Worm (Caenorhabditis elegans): Measurements from ENCODE around the gene T13C2.7.

The T13C2.7 gene

DNA sequence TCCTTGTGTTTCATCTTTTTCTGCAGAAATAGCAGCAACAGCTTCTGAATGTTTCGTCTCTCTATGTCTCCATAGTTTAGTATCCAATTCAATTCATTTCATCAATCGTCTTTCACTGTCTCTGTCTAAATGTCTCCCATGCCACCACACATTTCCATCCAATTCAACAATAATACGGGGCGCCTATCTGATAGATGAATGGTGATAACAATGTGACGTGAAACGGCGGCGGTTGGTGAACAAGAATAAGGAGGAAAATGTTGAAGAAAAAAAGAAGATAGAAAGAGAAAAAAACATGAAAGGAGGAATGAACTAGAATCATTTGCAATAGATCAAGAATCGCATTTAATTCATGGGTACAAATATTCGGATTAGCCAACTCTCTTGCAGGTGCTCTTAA, 43.1 kb downstream of the T13C2.7 start (continued):
- TF ChIP-seq dsc-1 (tag; optimal IDR thresholded peaks at IDR 0.05) (peak; percentile 3), nhr-20 (tag; optimal IDR thresholded peaks at IDR 0.05) (peak; percentile 81), nhr-12 (tag; optimal IDR thresholded peaks at IDR 0.05) (no peak), hpl-2 (GFP tag; optimal IDR thresholded peaks at IDR 0.05) (no peak), snpc-4 (tag; optimal IDR thresholded peaks at IDR 0.05) (peak; percentile 24), lsy-2 (tag; optimal IDR thresholded peaks at IDR 0.05) (peak; percentile 41 to 70), efl-1 (optimal IDR thresholded peaks at IDR 0.05) (peak; percentile 15 to 23), efl-1 (GFP tag; optimal IDR thresholded peaks at IDR 0.05 in 1 of 2) (no peak), ztf-4 (tag; optimal IDR thresholded peaks at IDR 0.05) (peak; percentile 52), jun-1 (tag; optimal IDR thresholded peaks at IDR 0.05) (peak; percentile 0), lin-14 (GFP tag; optimal IDR thresholded peaks at IDR 0.05) (peak; percentile 94), xbp-1 (tag; optimal IDR thresholded peaks at IDR 0.05) (no peak), mdl-1 (tag; optimal IDR thresholded peaks at IDR 0.05) (peak in 1 of 2 experiments; percentile 44), unc-130 (tag; optimal IDR thresholded peaks at IDR 0.05) (peak; percentile 28), isw-1 (GFP tag; IDR thresholded peaks at IDR 0.05) (no peak), C16A3.4 (tag; optimal IDR thresholded peaks at IDR 0.05) (peak; percentile 41), nhr-11 (tag; optimal IDR thresholded peaks at IDR 0.05) (peak; percentile 14), sup-37 (GFP tag; optimal IDR thresholded peaks at IDR 0.05) (peak; percentile 20), swsn-7 (tag; optimal IDR thresholded peaks at IDR 0.05) (peak; percentile 19), ceh-82 (tag; optimal IDR thresholded peaks at IDR 0.05) (peak in 1 of 3 experiments; percentile 17), lin-39 (tag; optimal IDR thresholded peaks at IDR 0.05) (no peak), snu-23 (GFP tag; optimal IDR thresholded peaks at IDR 0.05) (peak; percentile 69), nhr-85 (tag) (peak; percentile 96), elt-2 (tag; optimal IDR thresholded peaks at IDR 0.05) (peak; percentile 72), ceh-90 (tag; optimal IDR thresholded peaks at IDR 0.05) (no peak), blmp-1 (tag; optimal IDR thresholded peaks at IDR 0.05) (peak; percentile 94), lin-35 (GFP tag; optimal IDR thresholded peaks at IDR 0.05) (peak in 1 of 2 experiments; percentile 40), nhr-237 (tag; optimal IDR thresholded peaks at IDR 0.05) (peak; percentile 4)

DNA sequence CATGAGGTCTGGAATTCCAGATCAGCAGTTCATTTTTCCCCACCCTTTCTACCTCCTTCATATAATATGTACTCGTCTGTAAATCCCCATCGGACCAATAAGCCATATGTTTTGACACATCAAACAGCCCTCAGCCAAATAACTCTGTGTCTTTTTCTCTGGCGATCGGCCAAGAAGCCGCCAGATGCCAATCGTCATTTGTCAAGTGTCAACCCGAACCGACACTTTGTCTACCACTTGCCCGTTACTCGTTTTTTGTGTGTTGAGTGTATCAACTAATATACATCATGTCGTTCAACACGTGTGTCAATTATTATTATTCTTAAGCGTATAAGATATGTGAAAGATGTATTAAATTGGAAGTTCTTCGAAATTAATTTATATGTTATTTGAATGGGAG, 44.0 kb downstream of the T13C2.7 start:
- no peak for TF ChIP-seq efl-1 (optimal IDR thresholded peaks at IDR 0.05)
- TF ChIP-seq efl-1 (GFP tag; optimal IDR thresholded peaks at IDR 0.05 in 1 of 2), result no peak
- no peak for TF ChIP-seq nhr-11 (tag; optimal IDR thresholded peaks at IDR 0.05)
- TF ChIP-seq nhr-12 (tag; optimal IDR thresholded peaks at IDR 0.05), result no peak
- TF ChIP-seq hlh-4 (tag; optimal IDR thresholded peaks at IDR 0.05), result no peak
- peak; percentile 89 for TF ChIP-seq lin-14 (GFP tag; optimal IDR thresholded peaks at IDR 0.05)
- peak; percentile 23 for TF ChIP-seq nhr-20 (tag; optimal IDR thresholded peaks at IDR 0.05)
- TF ChIP-seq Y116A8C.19 (tag; optimal IDR thresholded peaks at IDR 0.05; ENCODE audit: borderline replicate concordance), result no peak
- no peak for TF ChIP-seq egl-13 (tag; optimal IDR thresholded peaks at IDR 0.05)
- TF ChIP-seq snpc-4 (tag; optimal IDR thresholded peaks at IDR 0.05), result no peak
- no peak for TF ChIP-seq fkh-10 (GFP tag; optimal IDR thresholded peaks at IDR 0.05)
- no peak for TF ChIP-seq aly-2 (tag; optimal IDR thresholded peaks at IDR 0.05)
- TF ChIP-seq C04F5.9 (tag; optimal IDR thresholded peaks at IDR 0.05), result no peak
- TF ChIP-seq ama-1 (optimal IDR thresholded peaks at IDR 0.05), result no peak
- peak; percentile 43 for TF ChIP-seq unc-130 (tag; optimal IDR thresholded peaks at IDR 0.05)
- no peak for TF ChIP-seq ceh-82 (tag; optimal IDR thresholded peaks at IDR 0.05)
- TF ChIP-seq jun-1 (tag; optimal IDR thresholded peaks at IDR 0.05), result peak; percentile 1
- no peak for TF ChIP-seq ceh-88 (GFP tag; IDR thresholded peaks at IDR 0.05)
- TF ChIP-seq nhr-19 (GFP tag; conservative IDR thresholded peaks at IDR 0.05), result peak; percentile 39; the same call in 1 of the 2 replicates
- TF ChIP-seq nhr-71 (tag; optimal IDR thresholded peaks at IDR 0.05), result peak; percentile 58
- TF ChIP-seq ets-5 (GFP tag; IDR thresholded peaks at IDR 0.05), result no peak
- no peak for TF ChIP-seq ceh-90 (tag; optimal IDR thresholded peaks at IDR 0.05)
- TF ChIP-seq mep-1 (tag; optimal IDR thresholded peaks at IDR 0.05), result peak; percentile 40
- no peak for TF ChIP-seq ztf-4 (tag; optimal IDR thresholded peaks at IDR 0.05)
- TF ChIP-seq snu-23 (GFP tag; optimal IDR thresholded peaks at IDR 0.05), result peak; percentile 47
- TF ChIP-seq fos-1 (tag; optimal IDR thresholded peaks at IDR 0.05), result no peak
- no peak for TF ChIP-seq tlp-1 (tag; optimal IDR thresholded peaks at IDR 0.05)
- TF ChIP-seq pax-3 (tag; optimal IDR thresholded peaks at IDR 0.05), result no peak
- no peak for TF ChIP-seq ces-1 (GFP tag; optimal IDR thresholded peaks at IDR 0.05)
- no peak for TF ChIP-seq unc-30 (tag; optimal IDR thresholded peaks at IDR 0.05)
- TF ChIP-seq F16B12.6 (tag; optimal IDR thresholded peaks at IDR 0.05), result no peak
- no peak for TF ChIP-seq elt-3 (tag; optimal IDR thresholded peaks at IDR 0.05)
- no peak for TF ChIP-seq nhr-28 (tag; optimal IDR thresholded peaks at IDR 0.05)
- peak; percentile 19 to 45 for TF ChIP-seq lsy-2 (tag; optimal IDR thresholded peaks at IDR 0.05)
- TF ChIP-seq isw-1 (GFP tag; IDR thresholded peaks at IDR 0.05), result no peak
- TF ChIP-seq pqm-1 (tag; optimal IDR thresholded peaks at IDR 0.05), result no peak
- no peak for TF ChIP-seq nhr-84 (tag; optimal IDR thresholded peaks at IDR 0.05)
- peak; percentile 64 for TF ChIP-seq tbx-2 (tag; optimal IDR thresholded peaks at IDR 0.05)
- TF ChIP-seq swsn-7 (tag; optimal IDR thresholded peaks at IDR 0.05), result peak; percentile 22
- peak; percentile 29 for TF ChIP-seq blmp-1 (tag; optimal IDR thresholded peaks at IDR 0.05)

Data from whole organism, L1 larva.